Worm (Caenorhabditis elegans): ENCODE results near the gene atz-1.
A peak's percentile ranks its signal among the peaks of the same experiment; 100 is the strongest.

DNA sequence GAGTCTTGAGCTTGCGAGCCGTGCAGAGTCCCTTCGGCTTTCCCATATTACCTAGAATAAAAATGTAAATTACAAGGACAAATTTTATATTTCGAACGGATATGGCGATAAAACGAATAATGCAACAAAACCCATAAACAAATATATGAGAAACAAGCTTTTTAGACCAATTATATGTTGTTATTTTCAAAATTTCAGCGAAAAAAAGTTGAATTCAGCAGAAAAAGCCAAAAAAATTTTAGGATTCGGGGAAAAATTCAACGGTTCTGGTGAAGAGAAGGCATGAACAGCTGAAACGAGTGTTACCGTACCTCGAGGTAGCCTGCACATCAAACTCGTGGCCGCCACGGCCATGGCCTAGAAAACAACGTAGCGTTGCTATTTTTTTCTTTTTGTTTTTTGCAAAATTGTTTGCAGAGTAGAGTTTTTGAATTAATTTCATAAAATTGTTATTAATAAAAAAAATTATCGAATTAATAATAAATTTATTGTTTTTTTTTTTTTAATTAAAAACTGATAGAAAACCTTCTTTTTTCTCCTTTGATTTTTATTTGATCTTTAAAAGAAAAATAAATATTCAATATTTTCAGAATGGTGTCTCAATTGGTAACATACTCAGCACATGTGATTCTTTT, 15.2 kb upstream of the atz-1 start, which contains the start of the genes rps-23 and dpm-3:
- peak; percentile 93 for TF ChIP-seq pha-4 (tag; optimal IDR thresholded peaks at IDR 0.05)
- peak; percentile 80 for TF ChIP-seq T07F8.4 (tag; optimal IDR thresholded peaks at IDR 0.05)
- no peak for TF ChIP-seq ets-4 (GFP tag; optimal IDR thresholded peaks at IDR 0.05)
- TF ChIP-seq mes-4 (tag; optimal IDR thresholded peaks at IDR 0.05) = no peak
- TF ChIP-seq snpc-4 (GFP tag; optimal IDR thresholded peaks at IDR 0.05) = peak; percentile 50
- peak; percentile 65 to 82 (median 76) for TF ChIP-seq snpc-4 (tag; optimal IDR thresholded peaks at IDR 0.05)
- peak; percentile 97 for TF ChIP-seq unc-130 (GFP tag; optimal IDR thresholded peaks at IDR 0.05)
- TF ChIP-seq attf-6 (GFP tag; IDR thresholded peaks at IDR 0.05) = peak; percentile 86
- no peak for TF ChIP-seq unc-62 (GFP tag; optimal IDR thresholded peaks at IDR 0.05)
- TF ChIP-seq mcd-1 (GFP tag; IDR thresholded peaks at IDR 0.05) = peak; percentile 92
- peak; percentile 15 for TF ChIP-seq rpc-1 (optimal IDR thresholded peaks at IDR 0.05)
- peak; percentile 6 for TF ChIP-seq rpc-1 (tag; optimal IDR thresholded peaks at IDR 0.05)

All from whole organism, young adult.